Worm (Caenorhabditis elegans): ENCODE data around the gene K08F8.7.

The K08F8.7 gene

ce11 chrII:8744555-8745448 lies 10.4 kb downstream of the K08F8.7 start:
- TF ChIP-seq rnt-1 (tag; optimal IDR thresholded peaks at IDR 0.05), result peak; percentile 50
- TF ChIP-seq lin-14 (GFP tag; optimal IDR thresholded peaks at IDR 0.05), result peak; percentile 36
- TF ChIP-seq lsy-2 (tag; optimal IDR thresholded peaks at IDR 0.05), result peak in 1 of 2 experiments; percentile 47
- TF ChIP-seq lin-15B (tag; optimal IDR thresholded peaks at IDR 0.05), result no peak
- TF ChIP-seq jun-1 (tag; optimal IDR thresholded peaks at IDR 0.05), result no peak
- TF ChIP-seq mdl-1 (tag; optimal IDR thresholded peaks at IDR 0.05), result peak in 1 of 2 experiments; percentile 57
- peak; percentile 1 for TF ChIP-seq mep-1 (tag; optimal IDR thresholded peaks at IDR 0.05)
- TF ChIP-seq sup-37 (GFP tag; optimal IDR thresholded peaks at IDR 0.05), result no peak
- TF ChIP-seq blmp-1 (tag; optimal IDR thresholded peaks at IDR 0.05), result peak; percentile 36
- TF ChIP-seq lin-13 (GFP tag; optimal IDR thresholded peaks at IDR 0.05), result peak; percentile 31
- peak; percentile 52 for TF ChIP-seq unc-130 (tag; optimal IDR thresholded peaks at IDR 0.05)
- no peak for TF ChIP-seq fkh-8 (tag; optimal IDR thresholded peaks at IDR 0.05)
- peak; percentile 62 for TF ChIP-seq nhr-71 (tag; optimal IDR thresholded peaks at IDR 0.05)
- TF ChIP-seq nhr-85 (tag), result peak; percentile 79
- TF ChIP-seq nhr-19 (GFP tag; conservative IDR thresholded peaks at IDR 0.05), result peak; percentile 90
- TF ChIP-seq ama-1 (optimal IDR thresholded peaks at IDR 0.05), result no peak
- TF ChIP-seq grh-1 (GFP tag; IDR thresholded peaks at IDR 0.05), result 0 out of 2 replicates have a peak, but pooled peaks have one; percentile 24
- TF ChIP-seq nhr-84 (tag; optimal IDR thresholded peaks at IDR 0.05), result no peak
- peak; percentile 24 for TF ChIP-seq nhr-47 (tag; optimal IDR thresholded peaks at IDR 0.05)
- no peak for TF ChIP-seq hlh-4 (tag; optimal IDR thresholded peaks at IDR 0.05)
- TF ChIP-seq elt-3 (tag; optimal IDR thresholded peaks at IDR 0.05), result peak in 1 of 6 experiments; percentile 59
- TF ChIP-seq aly-2 (tag; optimal IDR thresholded peaks at IDR 0.05), result peak; percentile 31
- TF ChIP-seq C16A3.4 (tag; optimal IDR thresholded peaks at IDR 0.05), result peak; percentile 9
- TF ChIP-seq hpl-2 (GFP tag; optimal IDR thresholded peaks at IDR 0.05), result no peak
- peak; percentile 35 for TF ChIP-seq nhr-90 (tag; optimal IDR thresholded peaks at IDR 0.05; ENCODE audit: poor library complexity)
- TF ChIP-seq efl-1 (optimal IDR thresholded peaks at IDR 0.05), result no peak
- peak in 1 of 2 experiments; percentile 91 for TF ChIP-seq efl-1 (GFP tag; optimal IDR thresholded peaks at IDR 0.05 in 1 of 2)
- TF ChIP-seq lir-3 (tag; optimal IDR thresholded peaks at IDR 0.05; ENCODE audit: poor library complexity), result peak; percentile 31
- TF ChIP-seq pax-3 (tag; optimal IDR thresholded peaks at IDR 0.05), result no peak
- peak; percentile 19 for TF ChIP-seq snu-23 (GFP tag; optimal IDR thresholded peaks at IDR 0.05)
- TF ChIP-seq lin-35 (GFP tag; optimal IDR thresholded peaks at IDR 0.05), result peak in 1 of 2 experiments; percentile 55
- TF ChIP-seq ztf-4 (tag; optimal IDR thresholded peaks at IDR 0.05), result peak; percentile 33
- peak; percentile 42 for TF ChIP-seq nhr-20 (tag; optimal IDR thresholded peaks at IDR 0.05)

ce11 chrII:8743379-8744173 lies 11.6 kb downstream of the K08F8.7 start, which contains the start of gene mak-1:
TSS of gene mak-1 (plus strand) at chrII:8744071.
- TF ChIP-seq vab-15 (tag; optimal IDR thresholded peaks at IDR 0.05) (no peak), sox-4 (tag; optimal IDR thresholded peaks at IDR 0.05) (no peak), ztf-11 (tag; optimal IDR thresholded peaks at IDR 0.05) (no peak), nhr-76 (tag; optimal IDR thresholded peaks at IDR 0.05) (no peak), nhr-11 (tag; optimal IDR thresholded peaks at IDR 0.05) (no peak), nhr-77 (tag; optimal IDR thresholded peaks at IDR 0.05) (no peak), unc-30 (tag; optimal IDR thresholded peaks at IDR 0.05) (no peak), nhr-90 (tag; optimal IDR thresholded peaks at IDR 0.05; ENCODE audit: poor library complexity) (peak; percentile 39), nhr-28 (tag; optimal IDR thresholded peaks at IDR 0.05) (no peak), hlh-17 (GFP tag; optimal IDR thresholded peaks at IDR 0.05; ENCODE audit: borderline replicate concordance) (no peak), hlh-4 (tag; optimal IDR thresholded peaks at IDR 0.05) (no peak), dsc-1 (tag; optimal IDR thresholded peaks at IDR 0.05) (no peak), nhr-47 (tag; optimal IDR thresholded peaks at IDR 0.05) (peak; percentile 22), nhr-84 (tag; optimal IDR thresholded peaks at IDR 0.05) (no peak), egl-27 (tag; optimal IDR thresholded peaks at IDR 0.05) (no peak), tlp-1 (tag; optimal IDR thresholded peaks at IDR 0.05) (no peak), lin-13 (GFP tag; optimal IDR thresholded peaks at IDR 0.05) (no peak), mdl-1 (tag; optimal IDR thresholded peaks at IDR 0.05) (peak in 1 of 2 experiments; percentile 65), ama-1 (optimal IDR thresholded peaks at IDR 0.05) (peak; percentile 55), unc-130 (tag; optimal IDR thresholded peaks at IDR 0.05) (peak; percentile 17), aha-1 (tag; optimal IDR thresholded peaks at IDR 0.05) (no peak), hpl-2 (GFP tag; optimal IDR thresholded peaks at IDR 0.05) (no peak), lin-14 (GFP tag; optimal IDR thresholded peaks at IDR 0.05) (peak; percentile 2), nhr-85 (tag) (peak; percentile 86), rnt-1 (tag; optimal IDR thresholded peaks at IDR 0.05) (peak; percentile 49), nhr-19 (GFP tag; conservative IDR thresholded peaks at IDR 0.05) (peak; percentile 61), egl-13 (tag; optimal IDR thresholded peaks at IDR 0.05) (no peak)
